Worm (Caenorhabditis elegans) whole organism, L4/young adult: ENCODE results near the gene C09H10.5.

Experiments
- W03F9.2 ChIP-seq: fragments of 150-350 bp; optimal IDR thresholded peaks from 2 replicates; lab custom pipeline; 2014; ENCODE audit warnings: missing biosample characterization, missing genetic modification characterization
- dao-5 ChIP-seq: sonication (generic microtip); optimal IDR thresholded peaks from 2 replicates; lab custom pipeline; 2016; ENCODE audit warnings: missing genotype, missing genetic modification characterization, moderate library complexity, missing compliant biosample characterization
- him-1 ChIP-seq: sonication (generic microtip); optimal IDR thresholded peaks from 2 replicates; lab custom pipeline; 2016; ENCODE audit warnings: missing genotype, missing genetic modification reagents, missing genetic modification characterization, missing compliant biosample characterization

- no peak for TF ChIP-seq him-1
- no peak for TF ChIP-seq dao-5
- no peak for TF ChIP-seq W03F9.2 (tag; lab: Kevin White, UChicago)
These were observed 6.9 kb upstream of the C09H10.5 start for ce11 chrII:11110419-11110818.
